Fruit fly (Drosophila melanogaster): ENCODE results near the gene CG12206.

Gene CG12206

dm6 chrX:3435707-3436106 lies 38.6 kb downstream of the CG12206 start, which contains the start of gene CG14269:
TSS of gene CG14269 (minus strand) at chrX:3435807.
- TF ChIP-seq CG9948 (tag; optimal IDR thresholded peaks at IDR 0.05), result no peak
- no peak for TF ChIP-seq CG17806 (tag; optimal IDR thresholded peaks at IDR 0.05)
- no peak for TF ChIP-seq Snoo (tag; optimal IDR thresholded peaks at IDR 0.05)
- TF ChIP-seq CG32121 (GFP tag; IDR thresholded peaks at IDR 0.05), result no peak
- TF ChIP-seq CG10348 (GFP tag; IDR thresholded peaks at IDR 0.05), result no peak
- no peak for TF ChIP-seq D1 (tag; optimal IDR thresholded peaks at IDR 0.05)
- no peak for TF ChIP-seq CG8301 (tag; optimal IDR thresholded peaks at IDR 0.05)
- TF ChIP-seq CG15710 (tag; optimal IDR thresholded peaks at IDR 0.05), result no peak
- no peak for TF ChIP-seq CG8159 (tag; optimal IDR thresholded peaks at IDR 0.05)
- TF ChIP-seq rn (GFP tag; IDR thresholded peaks at IDR 0.05), result no peak
- TF ChIP-seq Ets98B (GFP tag; IDR thresholded peaks at IDR 0.05), result no peak
- no peak for TF ChIP-seq CG4496 (GFP tag; IDR thresholded peaks at IDR 0.05)
- TF ChIP-seq CG34367 (tag; optimal IDR thresholded peaks at IDR 0.05), result no peak

dm6 chrX:3433646-3434097 lies 40.7 kb downstream of the CG12206 start:
- TF ChIP-seq CG8301 (tag; optimal IDR thresholded peaks at IDR 0.05) (peak; percentile 69), CG32121 (GFP tag; IDR thresholded peaks at IDR 0.05) (peak; percentile 93), Ets98B (GFP tag; IDR thresholded peaks at IDR 0.05) (peak; percentile 93), gl (tag; optimal IDR thresholded peaks at IDR 0.05) (peak; percentile 58), CG9948 (tag; optimal IDR thresholded peaks at IDR 0.05) (peak; percentile 66), CG34367 (tag; optimal IDR thresholded peaks at IDR 0.05) (peak; percentile 57), CG4496 (GFP tag; IDR thresholded peaks at IDR 0.05) (peak; percentile 95), CG15710 (tag; optimal IDR thresholded peaks at IDR 0.05) (peak; percentile 88), Pif1B (GFP tag; optimal IDR thresholded peaks at IDR 0.05) (peak; percentile 94), CG12605 (GFP tag; IDR thresholded peaks at IDR 0.05) (peak; percentile 97), Snoo (tag; optimal IDR thresholded peaks at IDR 0.05) (peak; percentile 95), D1 (tag; optimal IDR thresholded peaks at IDR 0.05) (peak; percentile 44), Pif1A (GFP tag; optimal IDR thresholded peaks at IDR 0.05) (peak; percentile 96), CG14655 (GFP tag; optimal IDR thresholded peaks at IDR 0.05) (peak; percentile 73), CG10348 (GFP tag; IDR thresholded peaks at IDR 0.05) (no peak), CG8159 (tag; optimal IDR thresholded peaks at IDR 0.05) (peak; percentile 88), CG17806 (tag; optimal IDR thresholded peaks at IDR 0.05) (peak; percentile 83), EcR (GFP tag; optimal IDR thresholded peaks at IDR 0.05) (no peak), fd96Ca (GFP tag; IDR thresholded peaks at IDR 0.05) (peak; percentile 81), rn (GFP tag; IDR thresholded peaks at IDR 0.05) (peak; percentile 86), CG13204 (GFP tag; optimal IDR thresholded peaks at IDR 0.05) (peak; percentile 80)

dm6 chrX:3432928-3433327 lies 41.4 kb downstream of the CG12206 start:
- TF ChIP-seq Pif1A (GFP tag; optimal IDR thresholded peaks at IDR 0.05), result peak; percentile 89
- peak; percentile 81 for TF ChIP-seq CG17806 (tag; optimal IDR thresholded peaks at IDR 0.05)
- TF ChIP-seq CG15710 (tag; optimal IDR thresholded peaks at IDR 0.05), result peak; percentile 86
- TF ChIP-seq Snoo (tag; optimal IDR thresholded peaks at IDR 0.05), result peak; percentile 71
- peak; percentile 25 for TF ChIP-seq EcR (GFP tag; optimal IDR thresholded peaks at IDR 0.05)
- peak; percentile 91 for TF ChIP-seq CG32121 (GFP tag; IDR thresholded peaks at IDR 0.05)
- TF ChIP-seq CG14655 (GFP tag; optimal IDR thresholded peaks at IDR 0.05), result peak; percentile 73
- TF ChIP-seq fd96Ca (GFP tag; IDR thresholded peaks at IDR 0.05), result peak; percentile 91
- TF ChIP-seq rn (GFP tag; IDR thresholded peaks at IDR 0.05), result peak; percentile 70
- TF ChIP-seq CG10348 (GFP tag; IDR thresholded peaks at IDR 0.05), result peak; percentile 64; the same call in 1 of the 2 replicates
- TF ChIP-seq CG8301 (tag; optimal IDR thresholded peaks at IDR 0.05), result peak; percentile 77
- peak; percentile 80 for TF ChIP-seq Pif1B (GFP tag; optimal IDR thresholded peaks at IDR 0.05)
- TF ChIP-seq CG34367 (tag; optimal IDR thresholded peaks at IDR 0.05), result peak; percentile 79
- peak; percentile 91 for TF ChIP-seq Ets98B (GFP tag; IDR thresholded peaks at IDR 0.05)
- no peak for TF ChIP-seq CG13204 (GFP tag; optimal IDR thresholded peaks at IDR 0.05)
- peak; percentile 77 for TF ChIP-seq CG9948 (tag; optimal IDR thresholded peaks at IDR 0.05)
- peak; percentile 52 for TF ChIP-seq gl (tag; optimal IDR thresholded peaks at IDR 0.05)
- TF ChIP-seq CG4496 (GFP tag; IDR thresholded peaks at IDR 0.05), result peak; percentile 92
- peak; percentile 72 for TF ChIP-seq CG12605 (GFP tag; IDR thresholded peaks at IDR 0.05)
- TF ChIP-seq CG8159 (tag; optimal IDR thresholded peaks at IDR 0.05), result peak; percentile 87
- TF ChIP-seq D1 (tag; optimal IDR thresholded peaks at IDR 0.05), result peak; percentile 61

- TF ChIP-seq CG12605 (GFP tag; IDR thresholded peaks at IDR 0.05) (peak; percentile 37; the same call in 1 of the 2 replicates), Ets98B (GFP tag; IDR thresholded peaks at IDR 0.05) (peak; percentile 7; the same call in 1 of the 2 replicates), CG4496 (GFP tag; IDR thresholded peaks at IDR 0.05) (peak; percentile 51; the same call in 2 of the 3 replicates), CG9948 (tag; optimal IDR thresholded peaks at IDR 0.05) (peak; percentile 1), CG13204 (GFP tag; optimal IDR thresholded peaks at IDR 0.05) (no peak), CG32121 (GFP tag; IDR thresholded peaks at IDR 0.05) (peak; percentile 51; the same call in 1 of the 2 replicates), gl (tag; optimal IDR thresholded peaks at IDR 0.05) (no peak)
These were observed 42.7 kb downstream of the CG12206 start for dm6 chrX:3431641-3432040.

dm6 chrX:3429952-3430351 lies 44.4 kb downstream of the CG12206 start:
- TF ChIP-seq CG4496 (GFP tag; IDR thresholded peaks at IDR 0.05), result no peak
- no peak for TF ChIP-seq CG15710 (tag; optimal IDR thresholded peaks at IDR 0.05)
- no peak for TF ChIP-seq Pif1B (GFP tag; optimal IDR thresholded peaks at IDR 0.05)
- TF ChIP-seq fd96Ca (GFP tag; IDR thresholded peaks at IDR 0.05), result no peak
- no peak for TF ChIP-seq Ets98B (GFP tag; IDR thresholded peaks at IDR 0.05)
- TF ChIP-seq rn (GFP tag; IDR thresholded peaks at IDR 0.05), result no peak
- no peak for TF ChIP-seq CG8159 (tag; optimal IDR thresholded peaks at IDR 0.05)
- no peak for TF ChIP-seq CG14655 (GFP tag; optimal IDR thresholded peaks at IDR 0.05)

- TF ChIP-seq gl (tag; optimal IDR thresholded peaks at IDR 0.05) (peak; percentile 69), CG12605 (GFP tag; IDR thresholded peaks at IDR 0.05) (peak; percentile 68), CG9948 (tag; optimal IDR thresholded peaks at IDR 0.05) (peak; percentile 90), CG14655 (GFP tag; optimal IDR thresholded peaks at IDR 0.05) (peak; percentile 75), CG8159 (tag; optimal IDR thresholded peaks at IDR 0.05) (peak; percentile 90), Ets98B (GFP tag; IDR thresholded peaks at IDR 0.05) (peak; percentile 63), EcR (GFP tag; optimal IDR thresholded peaks at IDR 0.05) (peak; percentile 27), CG15710 (tag; optimal IDR thresholded peaks at IDR 0.05) (peak; percentile 91), CG17806 (tag; optimal IDR thresholded peaks at IDR 0.05) (peak; percentile 85), CG34367 (tag; optimal IDR thresholded peaks at IDR 0.05) (peak; percentile 85), CG8301 (tag; optimal IDR thresholded peaks at IDR 0.05) (peak; percentile 66), Pif1A (GFP tag; optimal IDR thresholded peaks at IDR 0.05) (peak; percentile 93), fd96Ca (GFP tag; IDR thresholded peaks at IDR 0.05) (peak; percentile 76), Snoo (tag; optimal IDR thresholded peaks at IDR 0.05) (peak; percentile 88), rn (GFP tag; IDR thresholded peaks at IDR 0.05) (peak; percentile 49; the same call in 1 of the 2 replicates), CG13204 (GFP tag; optimal IDR thresholded peaks at IDR 0.05) (peak; percentile 72), CG4496 (GFP tag; IDR thresholded peaks at IDR 0.05) (peak; percentile 81), D1 (tag; optimal IDR thresholded peaks at IDR 0.05) (peak; percentile 78), CG32121 (GFP tag; IDR thresholded peaks at IDR 0.05) (peak; percentile 74; the same call in 1 of the 2 replicates), Pif1B (GFP tag; optimal IDR thresholded peaks at IDR 0.05) (peak; percentile 90), CG10348 (GFP tag; IDR thresholded peaks at IDR 0.05) (no peak)
These were observed 46.7 kb downstream of the CG12206 start for dm6 chrX:3427614-3427965.
